Fruit fly (Drosophila melanogaster) whole organism, pupa: ENCODE data around the gene gny.

ENCODE experiments used
- CG10348 ChIP-seq: fragments of 200-800 bp; sonication (Bioruptor generic); IDR thresholded peaks from 2 replicates; pipeline ENCODE4 v1.3.6; 2022; ENCODE audit warnings: missing biosample characterization, missing genetic modification characterization
- CG12605 ChIP-seq: fragments of 200-800 bp; sonication (Bioruptor generic); IDR thresholded peaks from 2 replicates; pipeline ENCODE4 v1.3.6; 2022; ENCODE audit warnings: missing biosample characterization, missing genetic modification characterization
- CG13204 ChIP-seq: fragments of 200-800 bp; sonication (Bioruptor generic); optimal IDR thresholded peaks from 2 replicates; lab custom pipeline; 2018; ENCODE audit warnings: missing biosample characterization, mild to moderate bottlenecking, missing genetic modification characterization, moderate library complexity
- CG14655 ChIP-seq: fragments of 200-800 bp; sonication (Bioruptor generic); optimal IDR thresholded peaks from 3 replicates; lab custom pipeline; 2017; ENCODE audit warnings: mild to moderate bottlenecking, missing biosample characterization, missing genetic modification reagents, missing genetic modification characterization
- CG15710 ChIP-seq: fragments of 200-800 bp; sonication (Bioruptor generic); optimal IDR thresholded peaks from 2 replicates; lab custom pipeline; 2018; ENCODE audit warnings: missing biosample characterization, mild to moderate bottlenecking, missing genetic modification characterization, moderate library complexity
- CG17806 ChIP-seq: fragments of 200-800 bp; sonication (Bioruptor generic); optimal IDR thresholded peaks from 2 replicates; lab custom pipeline; 2018; ENCODE audit warnings: missing biosample characterization, mild to moderate bottlenecking, missing genetic modification characterization, moderate library complexity
- CG32121 ChIP-seq: fragments of 200-800 bp; sonication (Bioruptor generic); IDR thresholded peaks from 2 replicates; pipeline ENCODE4 v1.3.6; 2022; ENCODE audit warnings: missing biosample characterization, missing genetic modification characterization
- CG34367 ChIP-seq: fragments of 200-800 bp; sonication (Bioruptor generic); optimal IDR thresholded peaks from 2 replicates; lab custom pipeline; 2018; ENCODE audit warnings: missing biosample characterization, mild to moderate bottlenecking, missing genetic modification characterization
- CG4496 ChIP-seq: fragments of 200-800 bp; sonication (Bioruptor generic); IDR thresholded peaks from 3 replicates; pipeline ENCODE4 v1.3.6; 2022; ENCODE audit warnings: missing biosample characterization, missing genetic modification characterization
- CG8159 ChIP-seq: fragments of 200-800 bp; sonication (Bioruptor generic); optimal IDR thresholded peaks from 3 replicates; lab custom pipeline; 2018; ENCODE audit warnings: missing biosample characterization, mild to moderate bottlenecking, missing genetic modification characterization, moderate library complexity
- CG8301 ChIP-seq: fragments of 200-800 bp; sonication (Bioruptor generic); optimal IDR thresholded peaks from 2 replicates; lab custom pipeline; 2018; ENCODE audit warnings: missing biosample characterization, mild to moderate bottlenecking, missing genetic modification characterization
- CG9948 ChIP-seq: fragments of 200-800 bp; sonication (Bioruptor generic); optimal IDR thresholded peaks from 2 replicates; lab custom pipeline; 2018; ENCODE audit warnings: missing biosample characterization, mild to moderate bottlenecking, missing genetic modification characterization, moderate library complexity
- D1 ChIP-seq: fragments of 200-800 bp; sonication (Bioruptor generic); optimal IDR thresholded peaks from 2 replicates; lab custom pipeline; 2018; ENCODE audit warnings: missing biosample characterization, mild to moderate bottlenecking, missing genetic modification characterization, moderate library complexity
- EcR ChIP-seq: fragments of 200-800 bp; sonication (Bioruptor generic); optimal IDR thresholded peaks from 3 replicates; lab custom pipeline; 2019; ENCODE audit warnings: missing biosample characterization, missing genetic modification characterization, mild to moderate bottlenecking, moderate library complexity, missing genetic modification reagents
- Ets98B ChIP-seq: fragments of 200-800 bp; sonication (Bioruptor generic); IDR thresholded peaks from 2 replicates; pipeline ENCODE4 v1.3.6; 2022; ENCODE audit warnings: missing biosample characterization, missing genetic modification characterization
- Pif1A ChIP-seq: fragments of 200-800 bp; sonication (Bioruptor generic); optimal IDR thresholded peaks from 3 replicates; lab custom pipeline; 2016; ENCODE audit warnings: missing biosample characterization, missing genetic modification characterization
- Pif1B ChIP-seq: fragments of 200-800 bp; sonication (Bioruptor generic); optimal IDR thresholded peaks from 3 replicates; lab custom pipeline; 2016; ENCODE audit warnings: missing biosample characterization, missing genetic modification characterization
- Snoo ChIP-seq: fragments of 200-800 bp; sonication (Bioruptor generic); optimal IDR thresholded peaks from 3 replicates; lab custom pipeline; 2017; ENCODE audit warnings: missing biosample characterization, mild to moderate bottlenecking, missing genetic modification characterization, inconsistent platforms
- fd96Ca ChIP-seq: fragments of 200-800 bp; sonication (Bioruptor generic); IDR thresholded peaks from 3 replicates; pipeline ENCODE4 v1.3.6; 2022; ENCODE audit warnings: missing biosample characterization, missing genetic modification characterization
- gl ChIP-seq: fragments of 200-800 bp; sonication (Bioruptor generic); optimal IDR thresholded peaks from 2 replicates; lab custom pipeline; 2018; ENCODE audit warnings: missing biosample characterization, mild to moderate bottlenecking, missing genetic modification characterization

Gene gny

dm6 chr2L:10386824-10387223 lies 6.9 kb downstream of the gny start:
- no peak for TF ChIP-seq CG9948 (tag; lab: Kevin White, UChicago)
- TF ChIP-seq EcR (GFP tag; lab: Kevin White, UChicago) = no peak
- TF ChIP-seq D1 (tag; lab: Kevin White, UChicago) = no peak

- TF ChIP-seq CG17806 (tag; lab: Kevin White, UChicago) (peak; percentile 31), EcR (GFP tag; lab: Kevin White, UChicago) (no peak), Ets98B (GFP tag; lab: Robert Waterston, UW) (peak; percentile 67), CG9948 (tag; lab: Kevin White, UChicago) (peak; percentile 32), CG13204 (GFP tag; lab: Kevin White, UChicago) (no peak), Pif1B (GFP tag; lab: Kevin White, UChicago) (no peak), Pif1A (GFP tag; lab: Kevin White, UChicago) (peak; percentile 45), CG10348 (GFP tag; lab: Robert Waterston, UW) (no peak), CG12605 (GFP tag; lab: Robert Waterston, UW) (peak; percentile 28), Snoo (tag; lab: Kevin White, UChicago) (peak; percentile 41), CG4496 (GFP tag; lab: Robert Waterston, UW) (peak; percentile 65; the same call in 2 of the 3 replicates), CG32121 (GFP tag; lab: Robert Waterston, UW) (peak; percentile 61; the same call in 1 of the 2 replicates), CG34367 (peak; percentile 17), D1 (tag; lab: Kevin White, UChicago) (peak; percentile 72), CG8301 (tag; lab: Kevin White, UChicago) (peak; percentile 16), CG15710 (tag; lab: Kevin White, UChicago) (peak; percentile 39), gl (tag; lab: Kevin White, UChicago) (no peak), CG14655 (no peak), fd96Ca (GFP tag; lab: Robert Waterston, UW) (no peak), CG8159 (tag; lab: Kevin White, UChicago) (peak; percentile 31)
Observed at dm6 chr2L:10387869-10388726, 8.2 kb downstream of the gny start, which contains the start of gene da. TSS of gene da (plus strand) at chr2L:10388105.

DNA sequence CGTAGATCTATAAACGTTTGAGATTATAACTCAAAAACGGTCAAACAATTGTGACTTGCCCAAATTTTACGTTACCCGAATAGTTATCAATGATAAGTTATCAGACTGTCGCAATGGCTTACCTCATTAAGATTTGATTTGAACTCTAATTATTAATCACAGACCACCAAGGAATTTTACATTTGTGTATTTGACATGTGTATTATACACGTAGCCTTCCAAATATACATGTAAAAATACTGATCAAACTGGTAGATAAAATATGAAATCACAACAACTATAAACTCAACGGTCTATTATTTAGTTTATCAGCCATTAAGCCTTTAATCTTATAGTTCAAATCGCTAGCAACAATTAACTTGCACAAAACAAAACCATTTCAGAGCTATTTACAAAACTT lies 13.6 kb downstream of the gny start:
- TF ChIP-seq Pif1B (GFP tag; lab: Kevin White, UChicago) (no peak), gl (tag; lab: Kevin White, UChicago) (no peak), CG12605 (GFP tag; lab: Robert Waterston, UW) (no peak), CG17806 (tag; lab: Kevin White, UChicago) (no peak), CG9948 (tag; lab: Kevin White, UChicago) (no peak), CG32121 (GFP tag; lab: Robert Waterston, UW) (no peak), Snoo (tag; lab: Kevin White, UChicago) (no peak), CG14655 (no peak), D1 (tag; lab: Kevin White, UChicago) (no peak), EcR (GFP tag; lab: Kevin White, UChicago) (no peak)

DNA sequence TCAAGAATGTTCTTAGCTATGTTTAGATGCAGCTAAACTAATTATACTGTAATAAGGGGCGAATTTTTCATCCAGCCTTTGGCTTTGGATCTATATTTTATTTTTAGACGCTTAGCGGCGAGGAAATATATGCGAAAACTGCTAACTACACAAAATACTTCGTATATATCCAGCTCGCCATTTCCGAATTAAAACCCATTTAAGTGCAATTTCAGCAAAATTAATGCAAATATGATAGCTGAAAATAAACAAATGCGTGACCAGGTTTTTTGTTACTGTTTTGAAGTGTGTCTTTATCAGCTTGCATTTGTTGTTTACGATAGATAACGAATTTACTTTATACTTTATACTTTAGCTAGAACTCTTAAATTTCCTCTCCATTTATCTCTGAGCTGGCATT lies 15.1 kb downstream of the gny start:
- no peak for TF ChIP-seq Ets98B (GFP tag; lab: Robert Waterston, UW)
- no peak for TF ChIP-seq D1 (tag; lab: Kevin White, UChicago)
- TF ChIP-seq EcR (GFP tag; lab: Kevin White, UChicago) = no peak
- no peak for TF ChIP-seq CG17806 (tag; lab: Kevin White, UChicago)
- TF ChIP-seq fd96Ca (GFP tag; lab: Robert Waterston, UW) = no peak
- no peak for TF ChIP-seq CG8301 (tag; lab: Kevin White, UChicago)
- TF ChIP-seq Pif1B (GFP tag; lab: Kevin White, UChicago) = no peak
- no peak for TF ChIP-seq CG14655
- TF ChIP-seq Snoo (tag; lab: Kevin White, UChicago) = no peak
- TF ChIP-seq Pif1A (GFP tag; lab: Kevin White, UChicago) = no peak
- TF ChIP-seq CG15710 (tag; lab: Kevin White, UChicago) = no peak
- no peak for TF ChIP-seq CG32121 (GFP tag; lab: Robert Waterston, UW)
- no peak for TF ChIP-seq CG8159 (tag; lab: Kevin White, UChicago)
- no peak for TF ChIP-seq CG13204 (GFP tag; lab: Kevin White, UChicago)
- TF ChIP-seq gl (tag; lab: Kevin White, UChicago) = no peak
- TF ChIP-seq CG34367 = no peak
- TF ChIP-seq CG10348 (GFP tag; lab: Robert Waterston, UW) = no peak

DNA sequence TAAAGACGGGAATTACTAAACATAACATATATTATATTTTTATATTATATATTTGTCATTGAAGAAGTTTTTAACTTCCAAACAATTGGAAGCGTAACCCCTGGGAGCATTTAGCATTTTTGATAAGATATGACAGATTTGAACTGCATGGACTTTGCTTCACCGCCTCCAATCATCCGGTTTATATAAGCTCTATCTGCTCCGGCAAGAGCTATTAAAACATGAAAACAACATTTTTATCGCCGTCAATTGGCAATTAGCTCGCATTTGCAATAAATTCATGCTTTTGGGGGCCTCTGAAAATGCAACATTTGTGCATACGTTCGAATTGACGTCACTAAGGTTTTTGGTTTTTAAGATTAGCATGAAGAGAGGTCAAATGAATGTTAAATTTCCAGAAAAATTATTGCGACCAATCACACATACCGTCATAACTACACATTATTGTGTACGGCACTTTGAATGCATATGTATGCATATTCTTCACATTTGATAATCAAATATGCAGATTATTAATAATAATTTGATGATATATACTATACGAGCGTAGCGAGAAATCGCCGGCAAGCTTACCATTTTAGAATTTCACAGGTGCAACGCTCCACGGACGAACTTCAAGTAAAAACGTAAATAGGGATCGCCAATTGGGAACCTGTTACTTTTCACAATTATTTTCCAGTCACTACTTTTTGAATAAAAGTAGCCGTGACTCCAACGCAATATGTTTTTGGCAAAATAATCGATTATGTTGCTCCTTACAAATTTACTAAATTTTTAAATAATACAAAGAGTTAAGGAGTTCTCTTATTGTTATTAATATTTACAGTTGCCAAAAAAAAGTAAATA lies 16.0 kb downstream of the gny start, which contains the start of gene Mdh1:
Gene Mdh1 (minus strand): TSS at position 691 of the 846 bp plus-strand sequence.
- TF ChIP-seq CG17806 (tag; lab: Kevin White, UChicago) (no peak), EcR (GFP tag; lab: Kevin White, UChicago) (peak; percentile 20), CG13204 (GFP tag; lab: Kevin White, UChicago) (no peak)
